Worm (Caenorhabditis elegans) whole organism, L1 larva: Measurements from ENCODE around the gene T01B11.1.
A peak's percentile ranks its signal among the peaks of the same experiment; 100 is the strongest.

Experiments
- C34B4.2 ChIP-seq: sonication (generic microtip); optimal IDR thresholded peaks from 2 replicates; lab custom pipeline; 2017; ENCODE audit warnings: mild to moderate bottlenecking, missing genetic modification characterization, missing compliant biosample characterization
- F16B12.6 ChIP-seq: fragments of 150-350 bp; optimal IDR thresholded peaks from 2 replicates; lab custom pipeline; 2014; ENCODE audit warnings: missing biosample characterization, missing genetic modification characterization
- aha-1 ChIP-seq: fragments of 150-350 bp; optimal IDR thresholded peaks from 2 replicates; lab custom pipeline; 2014; ENCODE audit warnings: missing biosample characterization, missing genetic modification characterization
- aly-2 ChIP-seq: fragments of 150-350 bp; optimal IDR thresholded peaks from 2 replicates; lab custom pipeline; 2014; ENCODE audit warnings: missing biosample characterization, missing genetic modification characterization
- blmp-1 ChIP-seq: fragments of 150-350 bp; optimal IDR thresholded peaks from 2 replicates; lab custom pipeline; 2014; ENCODE audit warnings: missing biosample characterization, missing genetic modification characterization
- ceh-82 ChIP-seq, 3 experiments: fragments of 150-350 bp in 1 of 3; sonication (generic microtip) in 2 of 3; optimal IDR thresholded peaks; 2 replicates each; lab custom pipeline; 2014 to 2017; ENCODE audit warnings: missing biosample characterization in 3 of 3, missing genetic modification characterization in 3 of 3
- ces-1 ChIP-seq: fragments of 150-350 bp; optimal IDR thresholded peaks from 2 replicates; lab custom pipeline; 2014; ENCODE audit warnings: missing biosample characterization, missing genetic modification reagents, missing genetic modification characterization
- efl-1 ChIP-seq, 4 experiments: fragments of 150-350 bp; optimal IDR thresholded peaks in 3 of 4; peaks in 1 of 4; 1 replicate in 1 of 4; 2 replicates in 3 of 4; lab custom pipeline; 2014; ENCODE audit warnings: missing biosample characterization in 2 of 4, missing genetic modification characterization in 2 of 4, missing genetic modification reagents in 2 of 4
- efl-3 ChIP-seq: fragments of 200-800 bp; sonication (Bioruptor generic); optimal IDR thresholded peaks from 2 replicates; lab custom pipeline; 2018; ENCODE audit warnings: mild to moderate bottlenecking, missing genetic modification characterization, missing compliant biosample characterization
- elt-2 ChIP-seq: sonication (generic microtip); optimal IDR thresholded peaks from 2 replicates; lab custom pipeline; 2016; ENCODE audit warnings: missing genetic modification characterization, mild to moderate bottlenecking, inconsistent platforms, missing compliant biosample characterization, missing genetic modification reagents
- elt-3 ChIP-seq, 6 experiments: fragments of 150-350 bp in 1 of 6; sonication (generic microtip); optimal IDR thresholded peaks; 2 replicates each; lab custom pipeline; 2017 to 2018; ENCODE audit warnings: missing biosample characterization in 6 of 6, missing genetic modification characterization in 6 of 6, inconsistent platforms in 1 of 6
- ets-5 ChIP-seq: fragments of 200-800 bp; sonication (Bioruptor generic); IDR thresholded peaks from 2 replicates; pipeline ENCODE4 v1.3.6; 2022; ENCODE audit warnings: missing genetic modification characterization, missing compliant biosample characterization
- fkh-10 ChIP-seq: sonication (generic microtip); optimal IDR thresholded peaks from 2 replicates; lab custom pipeline; 2017; ENCODE audit warnings: missing biosample characterization, missing genetic modification reagents, missing genetic modification characterization
- grh-1 ChIP-seq: fragments of 200-800 bp; sonication (Bioruptor generic); IDR thresholded peaks from 2 replicates; pipeline ENCODE4 v1.3.6; 2022; ENCODE audit warnings: missing genetic modification reagents, missing genetic modification characterization, missing compliant biosample characterization
- hlh-17 ChIP-seq: fragments of 200-800 bp; sonication (Bioruptor generic); optimal IDR thresholded peaks from 2 replicates; lab custom pipeline; 2018; ENCODE audit warnings: missing genetic modification characterization, mild to moderate bottlenecking, missing compliant biosample characterization, moderate library complexity, borderline replicate concordance
- hlh-4 ChIP-seq: sonication (generic microtip); optimal IDR thresholded peaks from 2 replicates; lab custom pipeline; 2016; ENCODE audit warnings: mild to moderate bottlenecking, missing genetic modification characterization, missing compliant biosample characterization
- lin-14 ChIP-seq: fragments of 200-800 bp; sonication (Bioruptor generic); optimal IDR thresholded peaks from 2 replicates; lab custom pipeline; 2018; ENCODE audit warnings: mild to moderate bottlenecking, missing genetic modification characterization, moderate library complexity, missing compliant biosample characterization
- lin-15B ChIP-seq: fragments of 150-350 bp; sonication (generic microtip); optimal IDR thresholded peaks from 3 replicates; lab custom pipeline; 2014; ENCODE audit warnings: missing biosample characterization, missing genetic modification characterization
- lin-35 ChIP-seq, 2 experiments: fragments of 150-350 bp; optimal IDR thresholded peaks; 2 replicates each; lab custom pipeline; 2014; ENCODE audit warnings: missing biosample characterization in 2 of 2, missing genetic modification characterization in 2 of 2, missing genetic modification reagents in 2 of 2
- lir-3 ChIP-seq: sonication (generic microtip); optimal IDR thresholded peaks from 2 replicates; lab custom pipeline; 2016; ENCODE audit warnings: mild to moderate bottlenecking, missing genetic modification characterization, moderate library complexity, missing compliant biosample characterization; ENCODE audit not compliant: poor library complexity
- lsy-2 ChIP-seq, 2 experiments: fragments of 150-350 bp; optimal IDR thresholded peaks; 2 replicates each; lab custom pipeline; 2014; ENCODE audit warnings: missing biosample characterization in 2 of 2, missing genetic modification characterization in 2 of 2
- mab-9 ChIP-seq: fragments of 200-800 bp; sonication (Bioruptor generic); IDR thresholded peaks from 2 replicates; pipeline ENCODE4 v1.3.6; 2022; ENCODE audit warnings: missing genetic modification reagents, missing genetic modification characterization, missing compliant biosample characterization
- mep-1 ChIP-seq: fragments of 150-350 bp; optimal IDR thresholded peaks from 2 replicates; lab custom pipeline; 2014; ENCODE audit warnings: missing biosample characterization, missing genetic modification characterization
- nhr-11 ChIP-seq: fragments of 150-350 bp; optimal IDR thresholded peaks from 2 replicates; lab custom pipeline; 2014; ENCODE audit warnings: missing biosample characterization, missing genetic modification characterization
- nhr-237 ChIP-seq: fragments of 150-350 bp; optimal IDR thresholded peaks from 2 replicates; lab custom pipeline; 2014; ENCODE audit warnings: missing biosample characterization, missing genetic modification characterization
- nhr-71 ChIP-seq: sonication (generic microtip); optimal IDR thresholded peaks from 2 replicates; lab custom pipeline; 2016; ENCODE audit warnings: mild to moderate bottlenecking, missing genetic modification characterization, moderate library complexity, missing compliant biosample characterization
- nhr-77 ChIP-seq: fragments of 150-350 bp; optimal IDR thresholded peaks from 2 replicates; lab custom pipeline; 2014; ENCODE audit warnings: missing biosample characterization, missing genetic modification characterization
- nhr-84 ChIP-seq: sonication (generic microtip); optimal IDR thresholded peaks from 2 replicates; lab custom pipeline; 2017; ENCODE audit warnings: missing biosample characterization, missing genetic modification characterization
- nhr-85 ChIP-seq: sonication (generic microtip); peaks from one replicate; lab custom pipeline; 2016; ENCODE audit warnings: missing genetic modification characterization, inconsistent platforms, missing compliant biosample characterization
- nhr-90 ChIP-seq: sonication (generic microtip); optimal IDR thresholded peaks from 2 replicates; lab custom pipeline; 2016; ENCODE audit warnings: mild to moderate bottlenecking, missing genetic modification characterization, missing compliant biosample characterization; ENCODE audit not compliant: poor library complexity
- pqm-1 ChIP-seq: sonication (generic microtip); optimal IDR thresholded peaks from 3 replicates; lab custom pipeline; 2017; ENCODE audit warnings: missing biosample characterization, missing genetic modification characterization
- skn-1 ChIP-seq: fragments of 150-350 bp; optimal IDR thresholded peaks from 2 replicates; lab custom pipeline; 2014; ENCODE audit warnings: missing biosample characterization, missing genetic modification characterization
- sox-4 ChIP-seq: sonication (generic microtip); optimal IDR thresholded peaks from 2 replicates; lab custom pipeline; 2016; ENCODE audit warnings: missing genetic modification characterization, missing compliant biosample characterization
- swsn-7 ChIP-seq: sonication (generic microtip); optimal IDR thresholded peaks from 2 replicates; lab custom pipeline; 2016; ENCODE audit warnings: missing genetic modification characterization, missing compliant biosample characterization
- tbx-2 ChIP-seq: sonication (generic microtip); optimal IDR thresholded peaks from 2 replicates; lab custom pipeline; 2016; ENCODE audit warnings: missing genetic modification characterization, missing compliant biosample characterization
- tlp-1 ChIP-seq: fragments of 150-350 bp; optimal IDR thresholded peaks from 2 replicates; lab custom pipeline; 2014; ENCODE audit warnings: missing biosample characterization, missing genetic modification characterization
- unc-130 ChIP-seq: fragments of 150-350 bp; optimal IDR thresholded peaks from 2 replicates; lab custom pipeline; 2017; ENCODE audit warnings: missing biosample characterization, missing genetic modification characterization, inconsistent platforms
- vab-15 ChIP-seq: sonication (generic microtip); optimal IDR thresholded peaks from 2 replicates; lab custom pipeline; 2017; ENCODE audit warnings: missing genotype, mild to moderate bottlenecking, missing genetic modification characterization, missing compliant biosample characterization
- xbp-1 ChIP-seq: sonication (generic microtip); optimal IDR thresholded peaks from 2 replicates; lab custom pipeline; 2016; ENCODE audit warnings: missing genetic modification characterization, missing compliant biosample characterization
- ztf-11 ChIP-seq, 2 experiments: sonication (generic microtip); optimal IDR thresholded peaks; 2 replicates each; lab custom pipeline; 2016 to 2017; ENCODE audit warnings: missing genetic modification characterization in 2 of 2, missing biosample characterization in 1 of 2, missing compliant biosample characterization in 1 of 2

T01B11.1 gene

DNA sequence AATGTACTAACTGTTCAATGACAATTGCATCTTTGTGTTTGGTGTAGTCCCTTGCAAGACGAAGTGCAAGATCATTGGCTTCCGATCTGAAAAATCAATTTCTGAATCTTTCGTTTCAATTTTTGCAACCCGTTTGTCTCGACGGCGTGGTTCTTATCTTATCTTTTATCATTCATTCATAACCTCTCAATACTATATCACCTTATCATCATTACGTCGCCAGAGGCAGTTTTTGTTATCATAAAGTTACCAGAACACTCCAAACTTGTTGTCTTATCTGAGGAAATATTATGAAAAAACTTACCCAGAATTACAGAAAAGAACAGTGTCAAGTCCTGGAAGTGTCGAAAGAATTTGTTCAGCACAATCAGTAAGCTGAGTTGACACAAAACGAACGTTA is 3.5 kb downstream of the T01B11.1 start:
- TF ChIP-seq blmp-1 (tag; lab: Kevin White, UChicago) (peak; percentile 1), lsy-2 (tag; optimal IDR thresholded peaks at IDR 0.05; lab: Kevin White, UChicago) (peak in 1 of 2 experiments; percentile 12), lin-15B (no peak), skn-1 (tag; lab: Kevin White, UChicago) (no peak), hlh-17 (GFP tag; lab: Kevin White, UChicago) (no peak), nhr-90 (tag; lab: Kevin White, UChicago) (peak; percentile 1), elt-2 (tag; lab: Kevin White, UChicago) (peak; percentile 97), lin-14 (GFP tag; lab: Kevin White, UChicago) (peak; percentile 20), pqm-1 (tag; lab: Kevin White, UChicago) (peak; percentile 34), lin-35 (GFP tag; optimal IDR thresholded peaks at IDR 0.05; lab: Kevin White, UChicago) (peak in 1 of 2 experiments; percentile 7), elt-3 (tag; optimal IDR thresholded peaks at IDR 0.05; lab: Kevin White, UChicago) (peak in 5 of 6 experiments; percentile 0 to 97 (median 93)), aly-2 (tag; lab: Kevin White, UChicago) (no peak), nhr-71 (tag; lab: Kevin White, UChicago) (peak; percentile 17), unc-130 (tag; lab: Kevin White, UChicago) (no peak)

DNA sequence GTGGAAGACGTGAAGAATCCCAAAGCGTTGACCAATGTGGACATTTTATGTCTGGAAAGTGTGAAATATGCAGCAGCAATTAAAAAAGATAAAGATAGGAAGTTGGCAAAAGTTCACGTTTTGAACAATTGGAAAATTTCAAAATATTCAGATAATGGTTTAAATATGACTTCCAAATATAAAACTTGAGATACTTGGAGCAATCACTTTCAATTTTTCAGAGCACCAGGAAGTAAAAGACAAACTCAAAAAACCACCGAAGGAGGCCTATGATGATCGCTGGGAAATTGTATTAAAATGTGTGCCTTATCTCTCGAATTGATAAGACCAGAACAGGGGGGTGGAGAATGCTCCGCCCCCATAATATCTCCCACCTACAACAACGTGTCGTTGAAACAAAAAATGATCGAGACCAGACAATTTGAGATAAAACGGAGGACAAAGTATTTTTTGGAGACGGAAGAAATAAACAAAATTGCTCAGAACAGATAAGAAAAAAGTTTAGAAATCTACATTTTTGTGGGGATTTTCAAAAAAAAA is 4.8 kb downstream of the T01B11.1 start, which contains the start of gene eppl-1:
eppl-1 (minus strand) TSS at position 51 of the 540 bp plus-strand sequence.
- peak; percentile 0 for TF ChIP-seq tbx-2 (tag; lab: Kevin White, UChicago)
- peak; percentile 9 for TF ChIP-seq nhr-71 (tag; lab: Kevin White, UChicago)
- no peak for TF ChIP-seq nhr-84 (tag; lab: Kevin White, UChicago)
- no peak for TF ChIP-seq sox-4 (tag; lab: Kevin White, UChicago)
- TF ChIP-seq efl-1 (optimal IDR thresholded peaks at IDR 0.05; lab: Kevin White, UChicago) = no peak
- peak in 1 of 2 experiments; percentile 13 for TF ChIP-seq efl-1 (GFP tag; optimal IDR thresholded peaks at IDR 0.05 in 1 of 2; lab: Kevin White, UChicago)
- peak; percentile 92 for TF ChIP-seq elt-2 (tag; lab: Kevin White, UChicago)
- TF ChIP-seq elt-3 (tag; optimal IDR thresholded peaks at IDR 0.05; lab: Kevin White, UChicago) = peak in 2 of 6 experiments; percentile 85
- no peak for TF ChIP-seq ztf-11 (tag; optimal IDR thresholded peaks at IDR 0.05; lab: Kevin White, UChicago)
- TF ChIP-seq aly-2 (tag; lab: Kevin White, UChicago) = no peak
- TF ChIP-seq blmp-1 (tag; lab: Kevin White, UChicago) = peak; percentile 7
- peak; percentile 56 for TF ChIP-seq lin-14 (GFP tag; lab: Kevin White, UChicago)

DNA sequence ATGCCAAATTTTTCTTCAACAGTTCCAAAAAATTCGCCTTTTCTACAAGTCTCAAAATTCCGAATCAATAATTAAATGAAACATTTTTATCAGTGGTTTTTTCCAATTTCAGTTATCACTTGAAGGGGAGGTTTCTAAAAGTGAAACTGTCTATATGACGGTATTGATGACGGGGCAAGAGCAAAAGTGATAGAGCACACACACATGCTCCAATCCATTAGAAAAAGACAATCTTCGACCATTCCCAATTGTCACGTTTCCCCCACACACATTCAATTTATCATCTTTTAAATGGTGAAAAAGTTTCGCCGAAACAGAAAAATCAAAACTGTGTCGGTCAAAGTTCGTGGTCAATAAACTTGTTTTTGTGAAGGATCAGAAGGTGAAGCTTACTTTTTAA is 6.2 kb downstream of the T01B11.1 start:
- no peak for TF ChIP-seq grh-1 (GFP tag; lab: Robert Waterston, UW)
- TF ChIP-seq nhr-85 (tag; lab: Kevin White, UChicago) = no peak
- TF ChIP-seq lin-15B = no peak
- TF ChIP-seq lin-35 (GFP tag; optimal IDR thresholded peaks at IDR 0.05; lab: Kevin White, UChicago) = peak in 1 of 2 experiments; percentile 2
- no peak for TF ChIP-seq nhr-77 (tag; lab: Kevin White, UChicago)
- TF ChIP-seq nhr-237 (tag; lab: Kevin White, UChicago) = no peak
- TF ChIP-seq pqm-1 (tag; lab: Kevin White, UChicago) = peak; percentile 52
- no peak for TF ChIP-seq efl-1 (optimal IDR thresholded peaks at IDR 0.05; lab: Kevin White, UChicago)
- TF ChIP-seq efl-1 (GFP tag; optimal IDR thresholded peaks at IDR 0.05 in 1 of 2; lab: Kevin White, UChicago) = no peak
- no peak for TF ChIP-seq fkh-10 (GFP tag; lab: Kevin White, UChicago)
- no peak for TF ChIP-seq lir-3 (tag; lab: Kevin White, UChicago)
- no peak for TF ChIP-seq ces-1 (GFP tag; lab: Kevin White, UChicago)
- no peak for TF ChIP-seq efl-3 (GFP tag; lab: Kevin White, UChicago)
- no peak for TF ChIP-seq mab-9 (GFP tag; lab: Robert Waterston, UW)
- no peak for TF ChIP-seq C34B4.2 (tag; lab: Kevin White, UChicago)
- no peak for TF ChIP-seq lsy-2 (tag; optimal IDR thresholded peaks at IDR 0.05; lab: Kevin White, UChicago)
- TF ChIP-seq ceh-82 (tag; optimal IDR thresholded peaks at IDR 0.05; lab: Kevin White, UChicago) = no peak
- no peak for TF ChIP-seq nhr-11
- no peak for TF ChIP-seq ets-5 (GFP tag; lab: Robert Waterston, UW)
- no peak for TF ChIP-seq F16B12.6 (tag; lab: Kevin White, UChicago)
- no peak for TF ChIP-seq aha-1 (tag; lab: Kevin White, UChicago)
- TF ChIP-seq xbp-1 (tag; lab: Kevin White, UChicago) = no peak
- no peak for TF ChIP-seq vab-15 (tag; lab: Kevin White, UChicago)
- no peak for TF ChIP-seq unc-130 (tag; lab: Kevin White, UChicago)
- no peak for TF ChIP-seq swsn-7 (tag; lab: Kevin White, UChicago)
- TF ChIP-seq mep-1 (tag; lab: Kevin White, UChicago) = no peak
- TF ChIP-seq nhr-84 (tag; lab: Kevin White, UChicago) = no peak
- TF ChIP-seq hlh-4 (tag; lab: Kevin White, UChicago) = no peak
- TF ChIP-seq tlp-1 = no peak
- peak; percentile 96 for TF ChIP-seq elt-2 (tag; lab: Kevin White, UChicago)
- peak; percentile 6 for TF ChIP-seq nhr-71 (tag; lab: Kevin White, UChicago)
- TF ChIP-seq ztf-11 (tag; optimal IDR thresholded peaks at IDR 0.05; lab: Kevin White, UChicago) = no peak
